Fruit fly (Drosophila melanogaster) whole organism, pupa: Measurements from ENCODE around the gene witty.

Experiments used
- CG10348 ChIP-seq: fragments of 200-800 bp; sonication (Bioruptor generic); IDR thresholded peaks from 2 replicates; pipeline ENCODE4 v1.3.6; 2022; ENCODE audit warnings: missing biosample characterization, missing genetic modification characterization
- CG12605 ChIP-seq: fragments of 200-800 bp; sonication (Bioruptor generic); IDR thresholded peaks from 2 replicates; pipeline ENCODE4 v1.3.6; 2022; ENCODE audit warnings: missing biosample characterization, missing genetic modification characterization
- CG13204 ChIP-seq: fragments of 200-800 bp; sonication (Bioruptor generic); optimal IDR thresholded peaks from 2 replicates; lab custom pipeline; 2018; ENCODE audit warnings: missing biosample characterization, mild to moderate bottlenecking, missing genetic modification characterization, moderate library complexity
- CG14655 ChIP-seq: fragments of 200-800 bp; sonication (Bioruptor generic); optimal IDR thresholded peaks from 3 replicates; lab custom pipeline; 2017; ENCODE audit warnings: mild to moderate bottlenecking, missing biosample characterization, missing genetic modification reagents, missing genetic modification characterization
- CG15710 ChIP-seq: fragments of 200-800 bp; sonication (Bioruptor generic); optimal IDR thresholded peaks from 2 replicates; lab custom pipeline; 2018; ENCODE audit warnings: missing biosample characterization, mild to moderate bottlenecking, missing genetic modification characterization, moderate library complexity
- CG17806 ChIP-seq: fragments of 200-800 bp; sonication (Bioruptor generic); optimal IDR thresholded peaks from 2 replicates; lab custom pipeline; 2018; ENCODE audit warnings: missing biosample characterization, mild to moderate bottlenecking, missing genetic modification characterization, moderate library complexity
- CG32121 ChIP-seq: fragments of 200-800 bp; sonication (Bioruptor generic); IDR thresholded peaks from 2 replicates; pipeline ENCODE4 v1.3.6; 2022; ENCODE audit warnings: missing biosample characterization, missing genetic modification characterization
- CG34367 ChIP-seq: fragments of 200-800 bp; sonication (Bioruptor generic); optimal IDR thresholded peaks from 2 replicates; lab custom pipeline; 2018; ENCODE audit warnings: missing biosample characterization, mild to moderate bottlenecking, missing genetic modification characterization
- CG4496 ChIP-seq: fragments of 200-800 bp; sonication (Bioruptor generic); IDR thresholded peaks from 3 replicates; pipeline ENCODE4 v1.3.6; 2022; ENCODE audit warnings: missing biosample characterization, missing genetic modification characterization
- CG8159 ChIP-seq: fragments of 200-800 bp; sonication (Bioruptor generic); optimal IDR thresholded peaks from 3 replicates; lab custom pipeline; 2018; ENCODE audit warnings: missing biosample characterization, mild to moderate bottlenecking, missing genetic modification characterization, moderate library complexity
- CG8301 ChIP-seq: fragments of 200-800 bp; sonication (Bioruptor generic); optimal IDR thresholded peaks from 2 replicates; lab custom pipeline; 2018; ENCODE audit warnings: missing biosample characterization, mild to moderate bottlenecking, missing genetic modification characterization
- CG9948 ChIP-seq: fragments of 200-800 bp; sonication (Bioruptor generic); optimal IDR thresholded peaks from 2 replicates; lab custom pipeline; 2018; ENCODE audit warnings: missing biosample characterization, mild to moderate bottlenecking, missing genetic modification characterization, moderate library complexity
- D1 ChIP-seq: fragments of 200-800 bp; sonication (Bioruptor generic); optimal IDR thresholded peaks from 2 replicates; lab custom pipeline; 2018; ENCODE audit warnings: missing biosample characterization, mild to moderate bottlenecking, missing genetic modification characterization, moderate library complexity
- EcR ChIP-seq: fragments of 200-800 bp; sonication (Bioruptor generic); optimal IDR thresholded peaks from 3 replicates; lab custom pipeline; 2019; ENCODE audit warnings: missing biosample characterization, missing genetic modification characterization, mild to moderate bottlenecking, moderate library complexity, missing genetic modification reagents
- Ets98B ChIP-seq: fragments of 200-800 bp; sonication (Bioruptor generic); IDR thresholded peaks from 2 replicates; pipeline ENCODE4 v1.3.6; 2022; ENCODE audit warnings: missing biosample characterization, missing genetic modification characterization
- Pif1A ChIP-seq: fragments of 200-800 bp; sonication (Bioruptor generic); optimal IDR thresholded peaks from 3 replicates; lab custom pipeline; 2016; ENCODE audit warnings: missing biosample characterization, missing genetic modification characterization
- Pif1B ChIP-seq: fragments of 200-800 bp; sonication (Bioruptor generic); optimal IDR thresholded peaks from 3 replicates; lab custom pipeline; 2016; ENCODE audit warnings: missing biosample characterization, missing genetic modification characterization
- Snoo ChIP-seq: fragments of 200-800 bp; sonication (Bioruptor generic); optimal IDR thresholded peaks from 3 replicates; lab custom pipeline; 2017; ENCODE audit warnings: missing biosample characterization, mild to moderate bottlenecking, missing genetic modification characterization, inconsistent platforms
- fd96Ca ChIP-seq: fragments of 200-800 bp; sonication (Bioruptor generic); IDR thresholded peaks from 3 replicates; pipeline ENCODE4 v1.3.6; 2022; ENCODE audit warnings: missing biosample characterization, missing genetic modification characterization
- gl ChIP-seq: fragments of 200-800 bp; sonication (Bioruptor generic); optimal IDR thresholded peaks from 2 replicates; lab custom pipeline; 2018; ENCODE audit warnings: missing biosample characterization, mild to moderate bottlenecking, missing genetic modification characterization
- rn ChIP-seq: fragments of 200-800 bp; sonication (Bioruptor generic); IDR thresholded peaks from 2 replicates; pipeline ENCODE4 v1.3.6; 2022; ENCODE audit warnings: missing biosample characterization, missing genetic modification characterization

Gene witty

DNA sequence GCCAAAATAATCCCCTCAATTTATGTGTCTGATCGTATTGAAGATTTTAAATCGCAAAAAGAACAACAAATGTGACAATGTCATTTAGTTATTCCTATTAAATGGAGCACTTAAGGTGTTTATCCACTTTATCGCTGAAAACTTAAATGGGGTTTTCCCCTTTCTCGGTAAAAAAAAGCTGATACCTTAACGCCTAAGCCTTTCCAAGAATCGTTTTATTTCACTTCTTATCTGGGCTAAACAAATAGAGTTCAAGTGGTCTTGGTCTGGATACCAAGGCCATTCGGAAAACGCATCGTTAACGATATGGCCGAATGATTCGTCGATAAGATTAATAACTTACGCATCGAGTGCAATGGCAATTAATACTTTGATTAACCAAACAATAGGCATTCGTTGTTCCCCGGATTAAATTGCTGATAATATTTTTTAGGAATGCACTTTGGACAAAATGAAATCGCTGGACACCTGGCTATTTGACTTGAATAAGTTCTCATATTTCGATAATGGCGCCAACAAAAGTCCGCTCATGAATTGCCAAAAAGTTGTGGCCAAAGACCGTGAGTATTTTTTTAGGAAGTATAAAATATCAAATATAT is 1.8 kb downstream of the witty start:
- TF ChIP-seq D1 (tag; lab: Kevin White, UChicago) (no peak), rn (GFP tag; lab: Robert Waterston, UW) (no peak), fd96Ca (GFP tag; lab: Robert Waterston, UW) (no peak), CG10348 (GFP tag; lab: Robert Waterston, UW) (no peak), CG13204 (GFP tag; lab: Kevin White, UChicago) (no peak), Snoo (no peak), CG8301 (tag; lab: Kevin White, UChicago) (no peak), CG15710 (tag; lab: Kevin White, UChicago) (no peak), CG14655 (no peak), Ets98B (GFP tag; lab: Robert Waterston, UW) (no peak), CG4496 (GFP tag; lab: Robert Waterston, UW) (no peak), CG12605 (no peak), CG32121 (GFP tag; lab: Robert Waterston, UW) (no peak), CG8159 (no peak), gl (tag; lab: Kevin White, UChicago) (no peak), Pif1A (GFP tag; lab: Kevin White, UChicago) (no peak), Pif1B (GFP tag; lab: Kevin White, UChicago) (no peak), CG17806 (no peak)
- TF ChIP-seq, all 21 proteins: peak for 0

dm6 chr2L:8342395-8342794 is 4.3 kb downstream of the witty start, which contains the start of gene CG14273:
TSS of gene CG14273 (plus strand) at chr2L:8342695.
- TF ChIP-seq CG9948 (tag; lab: Kevin White, UChicago) (no peak), CG13204 (GFP tag; lab: Kevin White, UChicago) (no peak), CG12605 (no peak), CG10348 (GFP tag; lab: Robert Waterston, UW) (no peak), rn (GFP tag; lab: Robert Waterston, UW) (no peak), D1 (tag; lab: Kevin White, UChicago) (no peak), Snoo (no peak), Pif1A (GFP tag; lab: Kevin White, UChicago) (no peak), gl (tag; lab: Kevin White, UChicago) (no peak), CG8159 (no peak), fd96Ca (GFP tag; lab: Robert Waterston, UW) (no peak)

DNA sequence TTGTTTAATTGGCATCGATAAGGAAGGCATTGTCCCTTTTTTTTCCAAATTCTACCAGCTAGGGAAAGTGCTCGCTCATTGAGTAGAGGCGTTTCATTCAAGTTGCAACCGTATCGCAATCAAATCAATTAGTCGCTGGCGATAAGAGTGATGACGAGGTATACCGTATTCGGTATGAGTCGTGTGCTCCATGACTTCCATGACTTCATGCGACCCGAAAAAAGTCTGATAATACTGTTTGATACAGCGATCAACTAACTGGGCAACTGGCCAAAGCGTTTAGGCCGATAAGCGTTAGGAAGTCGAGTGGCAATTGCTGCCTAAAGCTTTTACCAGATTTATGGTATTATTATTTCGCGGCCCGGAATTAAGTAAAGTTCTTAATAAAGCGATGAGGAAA is 6.4 kb downstream of the witty start:
- TF ChIP-seq CG4496 (GFP tag; lab: Robert Waterston, UW): no peak
- no peak for TF ChIP-seq rn (GFP tag; lab: Robert Waterston, UW)
- no peak for TF ChIP-seq EcR (GFP tag; lab: Kevin White, UChicago)
- TF ChIP-seq CG13204 (GFP tag; lab: Kevin White, UChicago): no peak
- TF ChIP-seq gl (tag; lab: Kevin White, UChicago): no peak
- TF ChIP-seq CG8159: no peak

DNA sequence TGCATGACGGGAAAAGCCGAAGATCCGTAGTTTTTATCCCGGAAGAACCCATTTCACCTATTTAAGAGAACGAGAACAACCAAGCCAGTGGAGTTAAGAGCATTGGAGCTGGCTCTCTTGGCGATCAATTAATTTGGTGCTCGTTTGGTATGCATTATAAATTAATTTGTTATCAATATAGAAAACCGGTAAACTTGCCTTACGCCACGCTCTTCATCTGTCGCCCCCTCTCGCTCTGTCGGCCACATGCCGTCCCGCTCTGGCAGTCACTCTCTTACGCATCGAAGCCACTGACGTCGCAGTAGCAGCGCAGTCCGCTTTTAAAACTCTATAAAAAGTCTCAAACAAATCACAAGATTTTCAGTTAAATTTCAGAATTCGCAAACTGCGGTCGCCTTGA is 8.2 kb downstream of the witty start, which contains the start of gene CG7778:
CG7778 (plus strand) TSS at position 361 of the 400 bp plus-strand sequence.
- TF ChIP-seq CG8159: no peak
- no peak for TF ChIP-seq Snoo
- no peak for TF ChIP-seq CG13204 (GFP tag; lab: Kevin White, UChicago)
- no peak for TF ChIP-seq fd96Ca (GFP tag; lab: Robert Waterston, UW)
- no peak for TF ChIP-seq Pif1A (GFP tag; lab: Kevin White, UChicago)
- TF ChIP-seq CG12605: no peak
- TF ChIP-seq CG32121 (GFP tag; lab: Robert Waterston, UW): no peak
- no peak for TF ChIP-seq CG17806
- TF ChIP-seq rn (GFP tag; lab: Robert Waterston, UW): no peak

DNA sequence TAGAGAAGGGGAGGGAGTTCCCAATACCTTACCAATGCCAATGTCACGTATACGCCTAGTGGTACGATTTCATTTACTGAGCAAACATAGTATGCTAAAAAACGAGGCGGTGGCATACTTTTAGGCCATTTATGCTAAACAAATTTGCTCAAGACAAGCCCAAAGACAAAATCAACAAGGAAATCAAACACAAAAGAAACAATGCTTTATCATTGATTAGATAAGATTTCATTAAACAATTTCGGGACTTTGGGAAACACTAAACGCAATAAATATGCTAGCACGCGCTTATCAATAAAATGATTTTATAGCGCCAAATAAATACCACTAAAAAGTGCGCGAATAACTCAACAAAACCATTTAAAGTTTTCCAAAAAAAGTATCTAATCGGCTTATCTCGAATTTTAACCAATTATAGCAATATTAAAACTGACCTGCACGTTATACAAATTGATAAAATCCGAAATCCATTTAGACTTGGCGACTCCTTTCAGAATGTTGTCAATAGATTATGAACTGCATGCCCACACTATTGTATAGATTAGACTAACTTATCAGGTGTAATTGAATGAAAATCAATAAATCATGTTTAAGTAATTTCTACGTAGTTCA is 12.6 kb downstream of the witty start:
- TF ChIP-seq D1 (tag; lab: Kevin White, UChicago) (no peak), CG10348 (GFP tag; lab: Robert Waterston, UW) (no peak), Pif1A (GFP tag; lab: Kevin White, UChicago) (no peak), CG17806 (no peak), CG8159 (no peak), fd96Ca (GFP tag; lab: Robert Waterston, UW) (no peak), CG12605 (no peak), Ets98B (GFP tag; lab: Robert Waterston, UW) (no peak), CG32121 (GFP tag; lab: Robert Waterston, UW) (no peak), gl (tag; lab: Kevin White, UChicago) (no peak)

DNA sequence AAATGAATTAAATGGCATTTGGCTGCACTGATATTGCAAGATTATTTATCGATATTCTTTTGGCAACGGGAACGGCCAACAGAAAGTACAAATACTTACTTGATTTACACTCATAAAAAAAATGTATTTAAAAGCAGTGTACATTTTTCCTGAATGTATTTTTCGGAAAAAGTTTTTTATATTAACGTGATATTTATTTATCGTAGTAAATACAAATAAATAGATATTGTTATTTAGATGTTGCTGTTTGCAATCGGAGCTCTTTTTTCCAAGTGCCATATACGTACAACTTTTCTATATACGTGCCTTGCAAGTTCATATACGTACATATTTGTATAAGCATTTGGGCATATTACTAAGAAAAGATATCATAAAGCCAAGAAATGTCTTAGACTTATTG is 13.2 kb downstream of the witty start:
- TF ChIP-seq CG9948 (tag; lab: Kevin White, UChicago) (no peak), CG14655 (no peak), EcR (GFP tag; lab: Kevin White, UChicago) (no peak), CG15710 (tag; lab: Kevin White, UChicago) (no peak), Pif1A (GFP tag; lab: Kevin White, UChicago) (no peak), CG17806 (no peak)
- TF ChIP-seq, all 21 proteins: peak for 0

DNA sequence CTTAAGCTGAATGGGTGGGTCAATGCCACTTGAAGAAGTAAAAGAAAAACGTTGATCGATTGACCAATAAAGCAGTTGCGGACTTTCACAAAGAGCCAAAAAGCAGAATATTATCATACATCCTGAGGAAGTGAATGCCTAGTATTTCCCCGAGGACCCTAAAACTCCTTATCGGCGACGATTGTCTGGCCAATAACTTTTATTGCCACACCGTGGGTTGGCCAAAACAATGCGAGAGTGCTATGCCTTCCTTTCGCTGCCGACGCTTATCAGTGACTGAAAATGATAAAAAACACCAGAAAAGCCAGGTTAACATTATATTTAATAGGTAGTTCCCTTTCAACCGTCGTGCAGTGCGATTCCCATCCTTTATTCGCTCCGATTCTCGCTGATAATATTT is 13.8 kb downstream of the witty start, which contains the start of gene Mur29B:
Mur29B (plus strand) TSS at position 324 of the 400 bp plus-strand sequence.
- TF ChIP-seq CG10348 (GFP tag; lab: Robert Waterston, UW) (no peak), rn (GFP tag; lab: Robert Waterston, UW) (no peak), CG32121 (GFP tag; lab: Robert Waterston, UW) (no peak), EcR (GFP tag; lab: Kevin White, UChicago) (no peak), Snoo (no peak), D1 (tag; lab: Kevin White, UChicago) (no peak), CG4496 (GFP tag; lab: Robert Waterston, UW) (no peak), CG9948 (tag; lab: Kevin White, UChicago) (no peak), Pif1B (GFP tag; lab: Kevin White, UChicago) (no peak), CG12605 (no peak), Pif1A (GFP tag; lab: Kevin White, UChicago) (no peak), gl (tag; lab: Kevin White, UChicago) (no peak), CG34367 (tag; lab: Kevin White, UChicago) (no peak), Ets98B (GFP tag; lab: Robert Waterston, UW) (no peak)
